Fruit fly (Drosophila melanogaster) ovary, adult (tissue): Measurements from ENCODE around the gene SMSr.
A peak's percentile ranks its signal among the peaks of the same experiment; 100 is the strongest.

Source experiments
- CG17801 ChIP-seq: fragments of 200-800 bp; optimal IDR thresholded peaks from 2 replicates; lab custom pipeline; 2019; ENCODE audit warnings: missing biosample characterization, mild to moderate bottlenecking, missing genetic modification characterization, moderate library complexity; ENCODE audit not compliant: partially characterized antibody

Gene SMSr

dm6 chr3L:7339216-7339742, 42.0 kb downstream of the SMSr start, which contains the start of the genes lark and eco:
lark (plus strand) TSS chr3L:7339266.
eco (minus strand) TSS chr3L:7339340.
- peak; percentile 32 for TF ChIP-seq CG17801 (GFP tag; lab: Kevin White, UChicago)

dm6 chr3L:7338786-7339185, 42.5 kb downstream of the SMSr start:
- no peak for TF ChIP-seq CG17801 (GFP tag; lab: Kevin White, UChicago)

- no peak for TF ChIP-seq CG17801 (GFP tag; lab: Kevin White, UChicago)
Measured at dm6 chr3L:7334990-7335389, 46.3 kb downstream of the SMSr start, which contains the start of the genes wrm1 and wrm2. wrm1 (minus strand) TSS chr3L:7335226. wrm2 (minus strand) TSS chr3L:7335226.

- peak; percentile 95 for TF ChIP-seq CG17801 (GFP tag; lab: Kevin White, UChicago)
Measured at dm6 chr3L:7328567-7329253, 52.6 kb downstream of the SMSr start, which contains the start of the genes mrva, CG42307 and mus312. mrva (minus strand) TSS chr3L:7328842. CG42307 (plus strand) TSS chr3L:7329132. mus312 (plus strand) TSS chr3L:7329132.

dm6 chr3L:7326676-7327075, 54.6 kb downstream of the SMSr start:
- TF ChIP-seq CG17801 (GFP tag; lab: Kevin White, UChicago): no peak
